ENCODE assay signal across 1 fruit fly cellular context in the genomic region with DNA sequence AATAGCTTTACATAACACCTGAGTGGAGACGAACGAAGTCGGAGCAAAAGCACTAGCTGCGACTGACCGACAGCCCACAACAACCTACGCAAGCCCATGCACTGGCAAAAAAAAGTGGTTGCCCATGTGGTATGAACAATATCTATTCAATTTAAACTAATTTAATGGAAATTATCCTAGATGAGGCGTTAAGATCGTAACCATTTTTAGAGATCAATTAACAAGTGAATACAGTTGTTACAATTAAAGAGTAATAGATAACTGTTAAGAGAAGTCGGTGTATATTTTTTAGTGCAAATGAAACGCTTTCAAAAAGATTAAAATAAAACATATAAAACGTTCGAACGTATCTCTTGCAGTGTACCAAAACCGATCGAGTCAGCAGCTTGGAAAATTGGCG.
A peak's percentile ranks its signal among the peaks of the same experiment; 100 is the strongest.
TF ChIP-seq lines count a peak whose summit lies in the region.

No protein-coding gene starts in this region.

TF ChIP-seq in whole organism, embryonic, 481 proteins besides CTCF, POLR2A, EP300 and RAD21 (continued from another document and continues in another):
- TF ChIP-seq gsb-n (tag; optimal IDR thresholded peaks at IDR 0.05; lab: Kevin White, UChicago) (peak; percentile 50), sima (GFP tag; optimal IDR thresholded peaks at IDR 0.05; lab: Kevin White, UChicago) (no peak), ase (GFP tag; IDR thresholded peaks at IDR 0.05; lab: Robert Waterston, UW) (peak; percentile 71; the same call in 2 of the 3 replicates), Sin3A (optimal IDR thresholded peaks at IDR 0.05; lab: Kevin White, UChicago) (no peak), otp (GFP tag; IDR thresholded peaks at IDR 0.05; lab: Robert Waterston, UW) (0 out of 3 replicates have a peak, but pooled peaks have one; percentile 22), HLHmδ (GFP tag; optimal IDR thresholded peaks at IDR 0.05; lab: Kevin White, UChicago) (no peak), CG9932 (GFP tag; IDR thresholded peaks at IDR 0.05; lab: Robert Waterston, UW) (no peak), ind (GFP tag; optimal IDR thresholded peaks at IDR 0.05; lab: Kevin White, UChicago) (peak; percentile 13), Hsf (GFP tag; optimal IDR thresholded peaks at IDR 0.05; lab: Kevin White, UChicago) (peak; percentile 33), Jarid2 (GFP tag; optimal IDR thresholded peaks at IDR 0.05; lab: Kevin White, UChicago) (peak; percentile 4), Atf6 (GFP tag; IDR thresholded peaks at IDR 0.05; lab: Robert Waterston, UW) (no peak), chif (GFP tag; optimal IDR thresholded peaks at IDR 0.05; lab: Kevin White, UChicago) (peak; percentile 10 to 54), Ets65A (GFP tag; lab: Kevin White, UChicago) (peak; percentile 13), mirr (GFP tag; optimal IDR thresholded peaks at IDR 0.05; lab: Kevin White, UChicago) (no peak), CG14860 (GFP tag; IDR thresholded peaks at IDR 0.05; lab: Robert Waterston, UW; ENCODE audit: partially characterized antibody) (no peak), CG3995 (GFP tag; optimal IDR thresholded peaks at IDR 0.05; lab: Kevin White, UChicago) (no peak), CG17328 (GFP tag; IDR thresholded peaks at IDR 0.05; lab: Robert Waterston, UW) (peak; percentile 46), Usf (GFP tag; optimal IDR thresholded peaks at IDR 0.05; lab: Kevin White, UChicago) (no peak), hbn (GFP tag; IDR thresholded peaks at IDR 0.05; lab: Robert Waterston, UW; ENCODE audit: partially characterized antibody) (no peak), Lhr (GFP tag; optimal IDR thresholded peaks at IDR 0.05; lab: Kevin White, UChicago) (no peak), CG17912 (GFP tag; optimal IDR thresholded peaks at IDR 0.05; lab: Kevin White, UChicago) (no peak), CG17802 (tag; optimal IDR thresholded peaks at IDR 0.05; lab: Kevin White, UChicago) (no peak), CG2712 (tag; optimal IDR thresholded peaks at IDR 0.05; lab: Kevin White, UChicago) (no peak), CG1832 (GFP tag; optimal IDR thresholded peaks at IDR 0.05; lab: Kevin White, UChicago) (no peak), zfh2 (GFP tag; optimal IDR thresholded peaks at IDR 0.05; lab: Kevin White, UChicago) (no peak), tap (tag; optimal IDR thresholded peaks at IDR 0.05; lab: Kevin White, UChicago) (peak; percentile 61), lov (optimal IDR thresholded peaks at IDR 0.05; lab: Kevin White, UChicago) (no peak), lov (GFP tag; IDR thresholded peaks at IDR 0.05; lab: Robert Waterston, UW) (no peak), Six4 (GFP tag; optimal IDR thresholded peaks at IDR 0.05; lab: Kevin White, UChicago) (no peak), CG15514 (GFP tag; optimal IDR thresholded peaks at IDR 0.05; lab: Kevin White, UChicago) (no peak), CG6254 (GFP tag; optimal IDR thresholded peaks at IDR 0.05; lab: Kevin White, UChicago) (peak; percentile 35), Bdp1 (GFP tag; optimal IDR thresholded peaks at IDR 0.05; lab: Kevin White, UChicago) (no peak), Hmx (GFP tag; optimal IDR thresholded peaks at IDR 0.05; lab: Kevin White, UChicago) (no peak), CG5245 (GFP tag; optimal IDR thresholded peaks at IDR 0.05; lab: Kevin White, UChicago) (no peak), Eip74EF (GFP tag; optimal IDR thresholded peaks at IDR 0.05; lab: Kevin White, UChicago) (peak in 1 of 2 experiments; percentile 59), prd (optimal IDR thresholded peaks at IDR 0.05; lab: Kevin White, UChicago) (no peak), prd (GFP tag; IDR thresholded peaks at IDR 0.05; lab: Robert Waterston, UW) (peak; percentile 38; the same call in 1 of the 3 replicates), CG8478 (optimal IDR thresholded peaks at IDR 0.05; lab: Kevin White, UChicago) (no peak), Bteb2 (GFP tag; optimal IDR thresholded peaks at IDR 0.05; lab: Kevin White, UChicago) (no peak), CG17829 (tag; optimal IDR thresholded peaks at IDR 0.05; lab: Kevin White, UChicago) (no peak), E2f1 (GFP tag; IDR thresholded peaks at IDR 0.05; lab: Robert Waterston, UW) (no peak), CG11504 (tag; optimal IDR thresholded peaks at IDR 0.05; lab: Kevin White, UChicago) (peak; percentile 81), CG1233 (GFP tag; optimal IDR thresholded peaks at IDR 0.05; lab: Kevin White, UChicago) (no peak), zen2 (GFP tag; IDR thresholded peaks at IDR 0.05; lab: Robert Waterston, UW; ENCODE audit: partially characterized antibody) (no peak), CG8290 (GFP tag; optimal IDR thresholded peaks at IDR 0.05; lab: Kevin White, UChicago) (no peak), CG8290 (tag; optimal IDR thresholded peaks at IDR 0.05; lab: Kevin White, UChicago) (no peak), Drgx (GFP tag; IDR thresholded peaks at IDR 0.05; lab: Robert Waterston, UW) (peak; percentile 78), CG1647 (GFP tag; optimal IDR thresholded peaks at IDR 0.05; lab: Kevin White, UChicago) (no peak), Scr (GFP tag; IDR thresholded peaks at IDR 0.05; lab: Robert Waterston, UW; ENCODE audit: partially characterized antibody) (no peak), cato (GFP tag; optimal IDR thresholded peaks at IDR 0.05; lab: Kevin White, UChicago; ENCODE audit: borderline replicate concordance) (no peak), CG12744 (GFP tag; optimal IDR thresholded peaks at IDR 0.05; lab: Kevin White, UChicago) (no peak), CG31441 (GFP tag; IDR thresholded peaks at IDR 0.05; lab: Robert Waterston, UW) (peak; percentile 76), esg (GFP tag; conservative IDR thresholded peaks at IDR 0.05; lab: Robert Waterston, UW) (no peak), Tbp (GFP tag; optimal IDR thresholded peaks at IDR 0.05; lab: Kevin White, UChicago) (no peak), Oli (tag; optimal IDR thresholded peaks at IDR 0.05; lab: Kevin White, UChicago) (peak; percentile 69), corto (GFP tag; optimal IDR thresholded peaks at IDR 0.05; lab: Kevin White, UChicago) (no peak), CG7786 (GFP tag; optimal IDR thresholded peaks at IDR 0.05; lab: Kevin White, UChicago) (no peak), kah (GFP tag; optimal IDR thresholded peaks at IDR 0.05; lab: Kevin White, UChicago) (peak; percentile 33), oc (tag; optimal IDR thresholded peaks at IDR 0.05; lab: Kevin White, UChicago) (no peak), tgo (GFP tag; IDR thresholded peaks at IDR 0.05; lab: Robert Waterston, UW) (peak; percentile 55; the same call in 2 of the 3 replicates), so (GFP tag; IDR thresholded peaks at IDR 0.05; lab: Robert Waterston, UW) (no peak), CG14050 (GFP tag; IDR thresholded peaks at IDR 0.05; lab: Robert Waterston, UW) (no peak; the same call in 2 of the 3 replicates), disco-r (GFP tag; optimal IDR thresholded peaks at IDR 0.05; lab: Kevin White, UChicago) (no peak), insv (GFP tag; optimal IDR thresholded peaks at IDR 0.05; lab: Kevin White, UChicago) (no peak), CG18619 (GFP tag; optimal IDR thresholded peaks at IDR 0.05; lab: Kevin White, UChicago) (no peak), CG11695 (GFP tag; IDR thresholded peaks at IDR 0.05; lab: Robert Waterston, UW) (no peak), CG4617 (GFP tag; optimal IDR thresholded peaks at IDR 0.05; lab: Kevin White, UChicago; ENCODE audit: borderline replicate concordance) (no peak), CG13624 (GFP tag; optimal IDR thresholded peaks at IDR 0.05; lab: Kevin White, UChicago) (no peak), CG8765 (GFP tag; IDR thresholded peaks at IDR 0.05; lab: Robert Waterston, UW) (no peak), CG12071 (GFP tag; optimal IDR thresholded peaks at IDR 0.05; lab: Kevin White, UChicago) (peak; percentile 1), stc (GFP tag; IDR thresholded peaks at IDR 0.05; lab: Robert Waterston, UW) (0 out of 2 replicates have a peak, but pooled peaks have one; percentile 31), CG34422 (GFP tag; IDR thresholded peaks at IDR 0.05; lab: Robert Waterston, UW) (0 out of 3 replicates have a peak, but pooled peaks have one; percentile 47), knrl (GFP tag; IDR thresholded peaks at IDR 0.05; lab: Robert Waterston, UW; ENCODE audit: partially characterized antibody) (no peak), GATAe (GFP tag; conservative IDR thresholded peaks at IDR 0.05; lab: Robert Waterston, UW) (no peak), dm (GFP tag; optimal IDR thresholded peaks at IDR 0.05; lab: Kevin White, UChicago) (no peak), pnt (GFP tag; optimal IDR thresholded peaks at IDR 0.05; lab: Kevin White, UChicago) (peak; percentile 3), D (optimal IDR thresholded peaks at IDR 0.05; lab: Kevin White, UChicago) (no peak), D (GFP tag; optimal IDR thresholded peaks at IDR 0.05; lab: Kevin White, UChicago) (peak; percentile 59), CG6791 (GFP tag; IDR thresholded peaks at IDR 0.05; lab: Robert Waterston, UW; ENCODE audit: partially characterized antibody) (no peak), h (optimal IDR thresholded peaks at IDR 0.05; lab: Kevin White, UChicago) (no peak), CG31388 (GFP tag; optimal IDR thresholded peaks at IDR 0.05; lab: Kevin White, UChicago) (no peak), dan (GFP tag; IDR thresholded peaks at IDR 0.05; lab: Robert Waterston, UW) (no peak), CG15073 (GFP tag; optimal IDR thresholded peaks at IDR 0.05; lab: Kevin White, UChicago) (no peak), NFAT (GFP tag; IDR thresholded peaks at IDR 0.05; lab: Robert Waterston, UW) (no peak), MBD-R2 (GFP tag; IDR thresholded peaks at IDR 0.05; lab: Robert Waterston, UW) (no peak), bsh (GFP tag; optimal IDR thresholded peaks at IDR 0.05; lab: Kevin White, UChicago) (peak; percentile 67 to 74), CG18011 (GFP tag; optimal IDR thresholded peaks at IDR 0.05; lab: Kevin White, UChicago) (no peak), Hr51 (GFP tag; optimal IDR thresholded peaks at IDR 0.05; lab: Kevin White, UChicago) (peak in 1 of 2 experiments; percentile 80), CG4424 (GFP tag; optimal IDR thresholded peaks at IDR 0.05; lab: Kevin White, UChicago) (peak; percentile 15), Ravus (GFP tag; IDR thresholded peaks at IDR 0.05; lab: Robert Waterston, UW) (no peak), CG14667 (GFP tag; IDR thresholded peaks at IDR 0.05; lab: Robert Waterston, UW) (no peak), CG7839 (tag; optimal IDR thresholded peaks at IDR 0.05; lab: Kevin White, UChicago) (no peak), CHES-1-like (GFP tag; optimal IDR thresholded peaks at IDR 0.05; lab: Kevin White, UChicago) (no peak), BEAF-32 (GFP tag; optimal IDR thresholded peaks at IDR 0.05; lab: Kevin White, UChicago) (no peak), cad (GFP tag; optimal IDR thresholded peaks at IDR 0.05; lab: Kevin White, UChicago) (no peak), CG17568 (GFP tag; optimal IDR thresholded peaks at IDR 0.05; lab: Kevin White, UChicago) (no peak), CG9797 (GFP tag; optimal IDR thresholded peaks at IDR 0.05; lab: Kevin White, UChicago) (no peak), tna (GFP tag; IDR thresholded peaks at IDR 0.05; lab: Robert Waterston, UW; ENCODE audit: partially characterized antibody) (no peak), CG17385 (GFP tag; optimal IDR thresholded peaks at IDR 0.05; lab: Kevin White, UChicago) (peak; percentile 58), eyg (GFP tag; optimal IDR thresholded peaks at IDR 0.05; lab: Kevin White, UChicago) (no peak), grau (tag; optimal IDR thresholded peaks at IDR 0.05; lab: Kevin White, UChicago) (peak; percentile 59), Meics (GFP tag; optimal IDR thresholded peaks at IDR 0.05; lab: Kevin White, UChicago) (no peak), br (optimal IDR thresholded peaks at IDR 0.05; lab: Kevin White, UChicago) (no peak), salm (tag; optimal IDR thresholded peaks at IDR 0.05; lab: Kevin White, UChicago) (peak; percentile 14), tll (GFP tag; optimal IDR thresholded peaks at IDR 0.05; lab: Kevin White, UChicago) (no peak), jigr1 (GFP tag; IDR thresholded peaks at IDR 0.05; lab: Robert Waterston, UW) (no peak; the same call in 2 of the 3 replicates), Med (GFP tag; lab: Kevin White, UChicago) (peak; percentile 77), CG4820 (GFP tag; optimal IDR thresholded peaks at IDR 0.05; lab: Kevin White, UChicago) (no peak), CG12942 (GFP tag; optimal IDR thresholded peaks at IDR 0.05; lab: Kevin White, UChicago) (no peak), CG12219 (GFP tag; optimal IDR thresholded peaks at IDR 0.05; lab: Kevin White, UChicago) (peak; percentile 28), Ptx1 (GFP tag; IDR thresholded peaks at IDR 0.05; lab: Robert Waterston, UW) (peak; percentile 49), B-H1 (GFP tag; IDR thresholded peaks at IDR 0.05; lab: Robert Waterston, UW) (no peak), CG13123 (GFP tag; optimal IDR thresholded peaks at IDR 0.05; lab: Kevin White, UChicago) (no peak), odd (GFP tag; optimal IDR thresholded peaks at IDR 0.05; lab: Kevin White, UChicago) (peak; percentile 39), CG12236 (GFP tag; optimal IDR thresholded peaks at IDR 0.05; lab: Kevin White, UChicago) (peak; percentile 13), luna (GFP tag; optimal IDR thresholded peaks at IDR 0.05; lab: Kevin White, UChicago) (no peak), ssp (GFP tag; IDR thresholded peaks at IDR 0.05; lab: Robert Waterston, UW) (peak; percentile 14; the same call in 1 of the 2 replicates), CG4730 (GFP tag; IDR thresholded peaks at IDR 0.05; lab: Robert Waterston, UW) (0 out of 2 replicates have a peak, but pooled peaks have one; percentile 28), nom (GFP tag; optimal IDR thresholded peaks at IDR 0.05; lab: Kevin White, UChicago) (no peak), phol (tag; optimal IDR thresholded peaks at IDR 0.05; lab: Kevin White, UChicago) (peak; percentile 77), schlank (tag; optimal IDR thresholded peaks at IDR 0.05; lab: Kevin White, UChicago) (no peak), D19A (tag; optimal IDR thresholded peaks at IDR 0.05; lab: Kevin White, UChicago) (peak; percentile 59), Ada2b (GFP tag; IDR thresholded peaks at IDR 0.05; lab: Robert Waterston, UW) (no peak), CG15601 (tag; optimal IDR thresholded peaks at IDR 0.05; lab: Kevin White, UChicago) (peak; percentile 65), tio (GFP tag; optimal IDR thresholded peaks at IDR 0.05; lab: Kevin White, UChicago) (no peak), lab (GFP tag; optimal IDR thresholded peaks at IDR 0.05; lab: Kevin White, UChicago) (peak; percentile 21), CG1024 (GFP tag; IDR thresholded peaks at IDR 0.05; lab: Robert Waterston, UW) (no peak), CG11723 (GFP tag; optimal IDR thresholded peaks at IDR 0.05; lab: Kevin White, UChicago) (peak; percentile 50), CG8281 (tag; optimal IDR thresholded peaks at IDR 0.05; lab: Kevin White, UChicago) (peak; percentile 14), Chrac-16 (GFP tag; optimal IDR thresholded peaks at IDR 0.05; lab: Kevin White, UChicago) (peak; percentile 7)
